Worm (Caenorhabditis elegans) whole organism, mixed stage, embryonic: ENCODE data around the gene F49E10.2.

Experiments
- M03D4.4 ChIP-seq: sonication (generic microtip); optimal IDR thresholded peaks from 2 replicates; lab custom pipeline; 2017; ENCODE audit warnings: mild to moderate bottlenecking, missing genetic modification characterization, missing compliant biosample characterization
- bed-3 ChIP-seq: fragments of 200-800 bp; sonication (Bioruptor generic); optimal IDR thresholded peaks from 3 replicates; lab custom pipeline; 2018; ENCODE audit warnings: mild to moderate bottlenecking, missing genetic modification characterization, moderate library complexity, missing compliant biosample characterization
- blmp-1 ChIP-seq: fragments of 150-350 bp; optimal IDR thresholded peaks from 2 replicates; lab custom pipeline; 2014; ENCODE audit warnings: missing biosample characterization, missing genetic modification characterization
- ceh-39 ChIP-seq: fragments of 150-350 bp; optimal IDR thresholded peaks from 2 replicates; lab custom pipeline; 2014; ENCODE audit warnings: missing biosample characterization, missing genetic modification characterization
- ceh-43 ChIP-seq: fragments of 200-800 bp; sonication (Bioruptor generic); optimal IDR thresholded peaks from 2 replicates; lab custom pipeline; 2018; ENCODE audit warnings: mild to moderate bottlenecking, missing genetic modification characterization, moderate library complexity, missing compliant biosample characterization
- ceh-83 ChIP-seq: fragments of 200-800 bp; sonication (Bioruptor generic); optimal IDR thresholded peaks from 2 replicates; lab custom pipeline; 2018; ENCODE audit warnings: mild to moderate bottlenecking, missing genetic modification characterization, missing compliant biosample characterization
- ces-1 ChIP-seq: fragments of 150-350 bp; optimal IDR thresholded peaks from 2 replicates; lab custom pipeline; 2014; ENCODE audit warnings: missing biosample characterization, missing genetic modification reagents, missing genetic modification characterization
- cnd-1 ChIP-seq: fragments of 200-800 bp; sonication (Bioruptor generic); optimal IDR thresholded peaks from 2 replicates; lab custom pipeline; 2018; ENCODE audit warnings: mild to moderate bottlenecking, missing genetic modification characterization, missing compliant biosample characterization
- drap-1 ChIP-seq: fragments of 200-800 bp; sonication (Bioruptor generic); optimal IDR thresholded peaks from 3 replicates; lab custom pipeline; 2018; ENCODE audit warnings: mild to moderate bottlenecking, missing genetic modification characterization, missing compliant biosample characterization
- ham-2 ChIP-seq: fragments of 200-800 bp; sonication (Bioruptor generic); optimal IDR thresholded peaks from 2 replicates; lab custom pipeline; 2018; ENCODE audit warnings: mild to moderate bottlenecking, missing genetic modification characterization, missing compliant biosample characterization
- lin-13 ChIP-seq: fragments of 150-350 bp; optimal IDR thresholded peaks from 2 replicates; lab custom pipeline; 2014; ENCODE audit warnings: missing biosample characterization, missing genetic modification characterization
- lin-32 ChIP-seq: fragments of 200-800 bp; sonication (Bioruptor generic); optimal IDR thresholded peaks from 2 replicates; lab custom pipeline; 2018; ENCODE audit warnings: mild to moderate bottlenecking, missing genetic modification characterization, missing compliant biosample characterization
- lsy-2 ChIP-seq: fragments of 150-350 bp; optimal IDR thresholded peaks from 2 replicates; lab custom pipeline; 2014; ENCODE audit warnings: missing biosample characterization, missing genetic modification characterization
- mab-5 ChIP-seq: fragments of 150-350 bp; optimal IDR thresholded peaks from 2 replicates; lab custom pipeline; 2014; ENCODE audit warnings: missing biosample characterization, missing genetic modification characterization
- mep-1 ChIP-seq: fragments of 150-350 bp; optimal IDR thresholded peaks from 2 replicates; lab custom pipeline; 2017; ENCODE audit warnings: missing biosample characterization, missing genetic modification reagents, missing genetic modification characterization, inconsistent platforms
- mls-2 ChIP-seq: sonication (generic microtip); optimal IDR thresholded peaks from 2 replicates; lab custom pipeline; 2016; ENCODE audit warnings: mild to moderate bottlenecking, missing genetic modification characterization, moderate library complexity, missing compliant biosample characterization
- nhr-12 ChIP-seq: fragments of 150-350 bp; optimal IDR thresholded peaks from 2 replicates; lab custom pipeline; 2014; ENCODE audit warnings: missing biosample characterization, missing genetic modification characterization
- nhr-2 ChIP-seq: fragments of 150-350 bp; optimal IDR thresholded peaks from 2 replicates; lab custom pipeline; 2014; ENCODE audit warnings: missing biosample characterization, missing genetic modification characterization
- nhr-237 ChIP-seq: fragments of 150-350 bp; optimal IDR thresholded peaks from 2 replicates; lab custom pipeline; 2014; ENCODE audit warnings: missing biosample characterization, missing genetic modification characterization
- pha-4 ChIP-seq: fragments of 150-350 bp; optimal IDR thresholded peaks from 2 replicates; lab custom pipeline; 2018; ENCODE audit warnings: missing biosample characterization, missing genetic modification reagents, missing genetic modification characterization
- sem-2 ChIP-seq: fragments of 200-800 bp; sonication (Bioruptor generic); optimal IDR thresholded peaks from 2 replicates; lab custom pipeline; 2018; ENCODE audit warnings: mild to moderate bottlenecking, missing genetic modification characterization, missing compliant biosample characterization
- sptf-1 ChIP-seq: sonication (generic microtip); optimal IDR thresholded peaks from 2 replicates; lab custom pipeline; 2017; ENCODE audit warnings: mild to moderate bottlenecking, missing genetic modification characterization, moderate library complexity, missing compliant biosample characterization
- tbx-8 ChIP-seq: fragments of 200-800 bp; sonication (Bioruptor generic); optimal IDR thresholded peaks from 2 replicates; lab custom pipeline; 2018; ENCODE audit warnings: mild to moderate bottlenecking, missing genetic modification characterization, moderate library complexity, missing compliant biosample characterization
- unc-120 ChIP-seq: sonication (generic microtip); optimal IDR thresholded peaks from 2 replicates; lab custom pipeline; 2017; ENCODE audit warnings: missing genetic modification characterization, missing compliant biosample characterization; ENCODE audit not compliant: poor library complexity, severe bottlenecking
- unc-39 ChIP-seq: fragments of 150-350 bp; optimal IDR thresholded peaks from 2 replicates; lab custom pipeline; 2014; ENCODE audit warnings: missing biosample characterization, missing genetic modification characterization
- unc-62 ChIP-seq: fragments of 150-350 bp; optimal IDR thresholded peaks from 2 replicates; lab custom pipeline; 2014; ENCODE audit warnings: missing biosample characterization, missing genetic modification reagents, missing genetic modification characterization
- zip-8 ChIP-seq: fragments of 150-350 bp; optimal IDR thresholded peaks from 2 replicates; lab custom pipeline; 2014; ENCODE audit warnings: missing biosample characterization, missing genetic modification characterization
- ztf-11 ChIP-seq: fragments of 150-350 bp; optimal IDR thresholded peaks from 2 replicates; lab custom pipeline; 2014; ENCODE audit warnings: missing biosample characterization, missing genetic modification characterization

F49E10.2 gene

ce11 chrX:5868030-5868429 is 22.1 kb upstream of the F49E10.2 start:
- no peak for TF ChIP-seq ham-2 (GFP tag; lab: Kevin White, UChicago)
- no peak for TF ChIP-seq lin-13 (tag; lab: Kevin White, UChicago)
- no peak for TF ChIP-seq tbx-8
- TF ChIP-seq sptf-1 (tag; lab: Kevin White, UChicago), result no peak
- no peak for TF ChIP-seq M03D4.4 (tag; lab: Kevin White, UChicago)
- TF ChIP-seq lin-32 (GFP tag; lab: Kevin White, UChicago), result no peak
- no peak for TF ChIP-seq drap-1 (GFP tag; lab: Kevin White, UChicago)
- no peak for TF ChIP-seq unc-39 (tag; lab: Kevin White, UChicago)
- TF ChIP-seq mab-5 (tag; lab: Kevin White, UChicago), result no peak
- no peak for TF ChIP-seq ces-1 (GFP tag; lab: Kevin White, UChicago)
- TF ChIP-seq lsy-2 (tag; lab: Kevin White, UChicago), result no peak
- no peak for TF ChIP-seq nhr-237 (tag; lab: Kevin White, UChicago)
- TF ChIP-seq zip-8 (tag; lab: Kevin White, UChicago), result no peak

ce11 chrX:5869603-5870002 is 20.6 kb upstream of the F49E10.2 start:
- TF ChIP-seq ces-1 (GFP tag; lab: Kevin White, UChicago), result peak; percentile 90
- TF ChIP-seq ceh-83 (GFP tag; lab: Kevin White, UChicago), result no peak

DNA sequence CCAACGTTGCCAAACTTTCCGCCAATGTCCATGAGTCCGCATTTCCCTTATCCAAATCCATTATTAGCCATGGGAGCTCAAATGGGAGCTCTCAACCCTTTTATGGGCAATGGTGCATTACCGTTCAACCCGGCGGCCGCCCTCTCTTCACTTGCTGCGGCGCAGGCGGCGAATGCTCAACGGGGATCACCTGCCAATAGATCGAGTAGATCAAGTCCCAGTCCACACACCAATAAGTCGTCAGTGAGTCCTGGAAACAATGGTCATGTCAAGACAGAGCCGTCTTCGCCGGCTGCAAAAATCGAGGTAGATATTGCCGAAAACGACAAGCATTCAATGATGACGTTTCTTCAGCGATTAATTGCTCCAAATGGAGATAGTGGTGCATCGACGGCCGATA is 18.0 kb upstream of the F49E10.2 start:
- TF ChIP-seq lsy-2 (tag; lab: Kevin White, UChicago) (no peak), nhr-12 (tag; lab: Kevin White, UChicago) (no peak), nhr-2 (tag; lab: Kevin White, UChicago) (no peak), blmp-1 (tag; lab: Kevin White, UChicago) (no peak), zip-8 (tag; lab: Kevin White, UChicago) (no peak), drap-1 (GFP tag; lab: Kevin White, UChicago) (no peak), mls-2 (tag; lab: Kevin White, UChicago) (no peak), ceh-43 (GFP tag; lab: Kevin White, UChicago) (no peak), unc-39 (tag; lab: Kevin White, UChicago) (no peak), pha-4 (tag; lab: Kevin White, UChicago) (no peak)

ce11 chrX:5875567-5875966 is 14.6 kb upstream of the F49E10.2 start, which contains the start of gene F49E10.4:
Gene F49E10.4 (plus strand): TSS chrX:5875867.
- TF ChIP-seq ces-1 (GFP tag; lab: Kevin White, UChicago) (peak; percentile 24), lin-13 (tag; lab: Kevin White, UChicago) (no peak)

ce11 chrX:5877039-5877438 is 13.1 kb upstream of the F49E10.2 start:
- TF ChIP-seq ces-1 (GFP tag; lab: Kevin White, UChicago), result peak; percentile 35
- no peak for TF ChIP-seq M03D4.4 (tag; lab: Kevin White, UChicago)
- TF ChIP-seq sem-2 (GFP tag; lab: Kevin White, UChicago), result no peak
- TF ChIP-seq, all 35 proteins: peak for 1

- TF ChIP-seq ceh-43 (GFP tag; lab: Kevin White, UChicago) (no peak), zip-8 (tag; lab: Kevin White, UChicago) (no peak), lsy-2 (tag; lab: Kevin White, UChicago) (no peak)
Observed at ce11 chrX:5885565-5885964, 4.6 kb upstream of the F49E10.2 start, which contains the start of gene flp-7. Gene flp-7 (plus strand): TSS chrX:5885865.

DNA sequence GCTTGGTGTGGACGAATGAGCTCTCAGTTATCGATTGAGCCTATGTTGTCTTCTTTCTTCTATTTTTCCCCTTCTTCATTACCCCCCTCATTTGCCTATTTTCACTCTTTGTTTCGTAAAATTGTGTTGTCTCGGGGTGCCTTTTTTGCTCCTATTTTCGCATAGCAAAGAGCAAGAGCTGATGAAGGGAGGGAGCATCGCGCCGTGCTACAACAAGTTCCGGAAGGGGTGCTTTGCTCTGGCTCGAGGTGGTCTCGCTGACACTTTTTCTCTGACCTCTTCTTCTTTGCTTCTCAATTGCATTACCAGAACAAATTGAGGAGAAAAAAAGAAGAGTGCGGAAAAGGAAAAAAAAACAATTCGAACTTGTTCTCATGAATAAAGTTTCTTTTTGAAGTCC is 5.8 kb downstream of the F49E10.2 start:
- peak; percentile 9 for TF ChIP-seq mep-1 (tag; lab: Kevin White, UChicago)
- TF ChIP-seq sem-2 (GFP tag; lab: Kevin White, UChicago), result no peak
- TF ChIP-seq ces-1 (GFP tag; lab: Kevin White, UChicago), result peak; percentile 69

- TF ChIP-seq unc-62 (no peak), ztf-11 (tag; lab: Kevin White, UChicago) (no peak), cnd-1 (no peak), mep-1 (tag; lab: Kevin White, UChicago) (no peak), unc-120 (tag; lab: Kevin White, UChicago) (no peak), ceh-39 (tag; lab: Kevin White, UChicago) (no peak), sptf-1 (tag; lab: Kevin White, UChicago) (no peak), lsy-2 (tag; lab: Kevin White, UChicago) (no peak), blmp-1 (tag; lab: Kevin White, UChicago) (no peak), tbx-8 (no peak), ces-1 (GFP tag; lab: Kevin White, UChicago) (no peak), drap-1 (GFP tag; lab: Kevin White, UChicago) (no peak), M03D4.4 (tag; lab: Kevin White, UChicago) (no peak), ceh-83 (GFP tag; lab: Kevin White, UChicago) (no peak), lin-13 (tag; lab: Kevin White, UChicago) (no peak), bed-3 (GFP tag; lab: Kevin White, UChicago) (no peak)
Observed at ce11 chrX:5897038-5897437, 6.9 kb downstream of the F49E10.2 start, which contains the start of gene tbc-16. Gene tbc-16 (plus strand): TSS chrX:5897338.
